Worm (Caenorhabditis elegans) whole organism, midembryonic: ENCODE results near the gene C34C12.6.

Experiments used
- T22C8.4 ChIP-seq: fragments of 200-800 bp; sonication (Bioruptor generic); IDR thresholded peaks from 2 replicates; pipeline ENCODE4 v1.3.6; 2022; ENCODE audit warnings: missing genetic modification characterization, missing compliant biosample characterization
- flt-1 ChIP-seq: fragments of 200-800 bp; sonication (Bioruptor generic); IDR thresholded peaks from 2 replicates; pipeline ENCODE4 v1.3.6; 2022; ENCODE audit warnings: missing genetic modification characterization, missing compliant biosample characterization
- klf-2 ChIP-seq: fragments of 200-800 bp; sonication (Bioruptor generic); conservative IDR thresholded peaks from 2 replicates; pipeline ENCODE4 v1.3.6; 2022; ENCODE audit warnings: missing genetic modification reagents, missing genetic modification characterization, missing compliant biosample characterization
- med-1 ChIP-seq: sonication (generic microtip); optimal IDR thresholded peaks from 2 replicates; lab custom pipeline; 2017; ENCODE audit warnings: missing genetic modification characterization, mild to moderate bottlenecking, missing compliant biosample characterization, antibody characterized with exemption, missing genetic modification reagents; ENCODE audit not compliant: insufficient read depth
- tab-1 ChIP-seq: fragments of 200-800 bp; sonication (Bioruptor generic); IDR thresholded peaks from 2 replicates; pipeline ENCODE4 v1.3.6; 2022; ENCODE audit warnings: missing genetic modification characterization, missing compliant biosample characterization
- ztf-23 ChIP-seq: fragments of 200-800 bp; sonication (Bioruptor generic); IDR thresholded peaks from 2 replicates; pipeline ENCODE4 v1.3.6; 2022; ENCODE audit warnings: missing genetic modification reagents, missing genetic modification characterization, missing compliant biosample characterization

ce11 chrIII:3511808-3512207 is 29.4 kb downstream of the C34C12.6 start:
- TF ChIP-seq tab-1 (GFP tag; lab: Robert Waterston, UW) (no peak), klf-2 (no peak), T22C8.4 (GFP tag; lab: Robert Waterston, UW) (no peak), med-1 (GFP tag; lab: Kevin White, UChicago) (no peak), ztf-23 (GFP tag; lab: Robert Waterston, UW) (no peak), flt-1 (GFP tag; lab: Robert Waterston, UW) (no peak)
